Fruit fly (Drosophila melanogaster): ENCODE measurements around the gene skd.

Gene skd

dm6 chr3L:21052191-21052951 lies 25.1 kb upstream of the skd start (continued):
- TF ChIP-seq CG12769 (tag; optimal IDR thresholded peaks at IDR 0.05) = peak; percentile 46
- no peak for TF ChIP-seq sim (GFP tag; IDR thresholded peaks at IDR 0.05)
- no peak for TF ChIP-seq CG12744 (GFP tag; optimal IDR thresholded peaks at IDR 0.05)
- TF ChIP-seq unpg (GFP tag; optimal IDR thresholded peaks at IDR 0.05) = no peak
- no peak for TF ChIP-seq Taf1 (GFP tag; IDR thresholded peaks at IDR 0.05)
- no peak for TF ChIP-seq eve (GFP tag; optimal IDR thresholded peaks at IDR 0.05)
- TF ChIP-seq HLH4C (GFP tag; IDR thresholded peaks at IDR 0.05; ENCODE audit: partially characterized antibody) = no peak
- TF ChIP-seq CG8944 (GFP tag; optimal IDR thresholded peaks at IDR 0.05) = no peak
- no peak for TF ChIP-seq dysf (GFP tag; IDR thresholded peaks at IDR 0.05)
- TF ChIP-seq CG43689 (GFP tag; IDR thresholded peaks at IDR 0.05) = no peak
- TF ChIP-seq cato (GFP tag; optimal IDR thresholded peaks at IDR 0.05; ENCODE audit: borderline replicate concordance) = no peak
- no peak for TF ChIP-seq org-1 (GFP tag; optimal IDR thresholded peaks at IDR 0.05)
- TF ChIP-seq Sox100B (GFP tag; optimal IDR thresholded peaks at IDR 0.05) = no peak
- TF ChIP-seq bsh (GFP tag; optimal IDR thresholded peaks at IDR 0.05) = peak in 1 of 2 experiments; percentile 15
- no peak for TF ChIP-seq CG1792 (GFP tag; optimal IDR thresholded peaks at IDR 0.05)
- peak; percentile 13 for TF ChIP-seq CG13894 (tag; optimal IDR thresholded peaks at IDR 0.05)
- no peak for TF ChIP-seq gsb-n (tag; optimal IDR thresholded peaks at IDR 0.05)
- TF ChIP-seq Sin3A (optimal IDR thresholded peaks at IDR 0.05) = no peak
- TF ChIP-seq kah (GFP tag; optimal IDR thresholded peaks at IDR 0.05) = no peak
- no peak for TF ChIP-seq CG18476 (GFP tag; optimal IDR thresholded peaks at IDR 0.05)
- TF ChIP-seq CG10543 (GFP tag; optimal IDR thresholded peaks at IDR 0.05) = peak; percentile 8
- TF ChIP-seq CG16779 (GFP tag; IDR thresholded peaks at IDR 0.05) = no peak
- TF ChIP-seq CG10147 (GFP tag; optimal IDR thresholded peaks at IDR 0.05) = no peak
- no peak for TF ChIP-seq CG3163 (GFP tag; optimal IDR thresholded peaks at IDR 0.05)
- no peak for TF ChIP-seq ssp (GFP tag; IDR thresholded peaks at IDR 0.05)
- TF ChIP-seq HLH54F (GFP tag; optimal IDR thresholded peaks at IDR 0.05) = no peak
- TF ChIP-seq CG32767 (GFP tag; IDR thresholded peaks at IDR 0.05) = no peak
- TF ChIP-seq ap (GFP tag; IDR thresholded peaks at IDR 0.05) = no peak
- no peak for TF ChIP-seq CG15601 (tag; optimal IDR thresholded peaks at IDR 0.05)
- no peak for TF ChIP-seq Hand (GFP tag; optimal IDR thresholded peaks at IDR 0.05)
- peak; percentile 19 for TF ChIP-seq gem (tag; optimal IDR thresholded peaks at IDR 0.05)
- TF ChIP-seq Blimp-1 (GFP tag; optimal IDR thresholded peaks at IDR 0.05) = no peak
- TF ChIP-seq dimm (GFP tag; IDR thresholded peaks at IDR 0.05) = no peak
- 0 out of 2 replicates have a peak, but pooled peaks have one; percentile 46 for TF ChIP-seq rib (GFP tag; IDR thresholded peaks at IDR 0.05)
- TF ChIP-seq Meics (GFP tag; optimal IDR thresholded peaks at IDR 0.05) = no peak
- no peak for TF ChIP-seq CG1024 (GFP tag; IDR thresholded peaks at IDR 0.05)
- TF ChIP-seq CG2129 (GFP tag; IDR thresholded peaks at IDR 0.05; ENCODE audit: partially characterized antibody) = no peak
- TF ChIP-seq fru (optimal IDR thresholded peaks at IDR 0.05) = no peak
- TF ChIP-seq pan (optimal IDR thresholded peaks at IDR 0.05) = no peak
- TF ChIP-seq pan (GFP tag; optimal IDR thresholded peaks at IDR 0.05 in 1 of 2, IDR thresholded peaks at IDR 0.05 in 1 of 2) = no peak
- no peak for TF ChIP-seq Dad (GFP tag; optimal IDR thresholded peaks at IDR 0.05)
- TF ChIP-seq vvl (GFP tag; IDR thresholded peaks at IDR 0.05) = peak; percentile 51; the same call in 1 of the 2 replicates
- no peak for TF ChIP-seq CG15269 (tag; optimal IDR thresholded peaks at IDR 0.05)
- no peak for TF ChIP-seq chif (GFP tag; optimal IDR thresholded peaks at IDR 0.05)
- no peak for TF ChIP-seq Hmr (GFP tag; optimal IDR thresholded peaks at IDR 0.05)
- TF ChIP-seq prd (optimal IDR thresholded peaks at IDR 0.05) = no peak
- no peak for TF ChIP-seq prd (GFP tag; IDR thresholded peaks at IDR 0.05)
- TF ChIP-seq sr (GFP tag; IDR thresholded peaks at IDR 0.05) = peak; percentile 49; the same call in 1 of the 3 replicates
- no peak for TF ChIP-seq CG6272 (GFP tag; IDR thresholded peaks at IDR 0.05)
- TF ChIP-seq ham (GFP tag; IDR thresholded peaks at IDR 0.05) = no peak
- TF ChIP-seq fu2 (GFP tag; optimal IDR thresholded peaks at IDR 0.05) = no peak
